Worm (Caenorhabditis elegans): ENCODE results near the gene T25B9.9.

- TF ChIP-seq ets-7 (tag; optimal IDR thresholded peaks at IDR 0.05) (no peak), B0310.2 (tag; optimal IDR thresholded peaks at IDR 0.05) (no peak), pes-1 (GFP tag; IDR thresholded peaks at IDR 0.05) (no peak), flt-1 (GFP tag; IDR thresholded peaks at IDR 0.05) (no peak), ama-1 (optimal IDR thresholded peaks at IDR 0.05) (no peak), aly-1 (tag; optimal IDR thresholded peaks at IDR 0.05) (no peak)
Observed at ce11 chrIV:10815950-10816349, 46.5 kb downstream of the T25B9.9 start.
